Worm (Caenorhabditis elegans) whole organism, young adult: ENCODE measurements around the gene cyp-33C12.
A peak's percentile ranks its signal among the peaks of the same experiment; 100 is the strongest.

Source experiments
- B0019.2 ChIP-seq: fragments of 200-800 bp; sonication (Bioruptor generic); conservative IDR thresholded peaks from 2 replicates; pipeline ENCODE4 v1.3.6; 2022; ENCODE audit warnings: missing genetic modification reagents, missing genetic modification characterization, missing compliant biosample characterization
- B0035.1 ChIP-seq: sonication (generic microtip); optimal IDR thresholded peaks from 2 replicates; lab custom pipeline; 2016; ENCODE audit warnings: missing genetic modification characterization, mild to moderate bottlenecking, missing compliant biosample characterization, missing genotype, missing genetic modification reagents
- C06A6.2 ChIP-seq: fragments of 200-800 bp; sonication (Bioruptor generic); conservative IDR thresholded peaks from 2 replicates; pipeline ENCODE4 v1.3.6; 2022; ENCODE audit warnings: missing genetic modification characterization, missing compliant biosample characterization
- F37B4.10 ChIP-seq: fragments of 200-800 bp; sonication (Bioruptor generic); IDR thresholded peaks from 2 replicates; pipeline ENCODE4 v1.3.6; 2022; ENCODE audit warnings: missing genetic modification characterization, missing compliant biosample characterization
- F49E8.2 ChIP-seq: sonication (generic microtip); optimal IDR thresholded peaks from 3 replicates; lab custom pipeline; 2017; ENCODE audit warnings: missing genetic modification characterization, mild to moderate bottlenecking, missing compliant biosample characterization, antibody characterized with exemption, moderate library complexity; ENCODE audit not compliant: insufficient read depth
- ZK185.1 ChIP-seq: sonication (generic microtip); optimal IDR thresholded peaks from 2 replicates; lab custom pipeline; 2016; ENCODE audit warnings: mild to moderate bottlenecking, missing genetic modification characterization, missing compliant biosample characterization; ENCODE audit not compliant: poor library complexity, severe bottlenecking
- ama-1 ChIP-seq, 3 experiments: fragments of 150-350 bp in 1 of 3; sonication (generic microtip) in 2 of 3; optimal IDR thresholded peaks; 2 replicates each; lab custom pipeline; 2014 to 2018; ENCODE audit warnings: missing biosample characterization in 2 of 3, missing genetic modification characterization in 2 of 3, missing genetic modification reagents in 2 of 3
- athp-1 ChIP-seq: sonication (generic microtip); optimal IDR thresholded peaks from 2 replicates; lab custom pipeline; 2017; ENCODE audit warnings: mild to moderate bottlenecking, missing genetic modification characterization, missing compliant biosample characterization
- bed-1 ChIP-seq: fragments of 200-800 bp; sonication (Bioruptor generic); IDR thresholded peaks from 2 replicates; pipeline ENCODE4 v1.3.6; 2022; ENCODE audit warnings: missing genetic modification reagents, missing genetic modification characterization, missing compliant biosample characterization
- bed-2 ChIP-seq: fragments of 200-800 bp; sonication (Bioruptor generic); IDR thresholded peaks from 2 replicates; pipeline ENCODE4 v1.3.6; 2022; ENCODE audit warnings: missing genetic modification reagents, missing genetic modification characterization, missing compliant biosample characterization
- ceh-40 ChIP-seq: fragments of 200-800 bp; sonication (Bioruptor generic); IDR thresholded peaks from 2 replicates; pipeline ENCODE4 v1.3.6; 2022; ENCODE audit warnings: missing genetic modification characterization, missing compliant biosample characterization
- chd-7 ChIP-seq: sonication (generic microtip); optimal IDR thresholded peaks from 2 replicates; lab custom pipeline; 2016; ENCODE audit warnings: mild to moderate bottlenecking, missing genetic modification characterization, moderate library complexity, missing compliant biosample characterization
- die-1 ChIP-seq: sonication (generic microtip); optimal IDR thresholded peaks from 2 replicates; lab custom pipeline; 2016; ENCODE audit warnings: missing genotype, mild to moderate bottlenecking, missing genetic modification characterization, missing compliant biosample characterization
- egl-44 ChIP-seq: fragments of 200-800 bp; sonication (Bioruptor generic); IDR thresholded peaks from 2 replicates; pipeline ENCODE4 v1.3.6; 2022; ENCODE audit warnings: missing genetic modification reagents, missing genetic modification characterization, missing compliant biosample characterization
- ets-4 ChIP-seq: fragments of 200-800 bp; sonication (Bioruptor generic); optimal IDR thresholded peaks from 2 replicates; lab custom pipeline; 2018; ENCODE audit warnings: mild to moderate bottlenecking, missing genetic modification characterization, missing compliant biosample characterization
- hmg-1.2 ChIP-seq: fragments of 200-800 bp; sonication (Bioruptor generic); IDR thresholded peaks from 2 replicates; pipeline ENCODE4 v1.3.6; 2022; ENCODE audit warnings: missing genetic modification reagents, missing genetic modification characterization, missing compliant biosample characterization
- hsf-1 ChIP-seq: fragments of 200-800 bp; sonication (Bioruptor generic); IDR thresholded peaks from 2 replicates; pipeline ENCODE4 v1.3.6; 2022; ENCODE audit warnings: missing genetic modification reagents, missing genetic modification characterization, missing compliant biosample characterization
- lin-40 ChIP-seq: sonication (generic microtip); optimal IDR thresholded peaks from 2 replicates; lab custom pipeline; 2016; ENCODE audit warnings: missing genetic modification characterization, mild to moderate bottlenecking, missing compliant biosample characterization, missing genotype, missing genetic modification reagents
- madf-6 ChIP-seq: fragments of 200-800 bp; sonication (Bioruptor generic); IDR thresholded peaks from 2 replicates; pipeline ENCODE4 v1.3.6; 2022; ENCODE audit warnings: missing genetic modification reagents, missing genetic modification characterization, missing compliant biosample characterization
- mel-28 ChIP-seq: sonication (generic microtip); optimal IDR thresholded peaks from 2 replicates; lab custom pipeline; 2016; ENCODE audit warnings: borderline replicate concordance, mild to moderate bottlenecking, missing genetic modification characterization, missing compliant biosample characterization
- nfya-1 ChIP-seq: sonication (generic microtip); optimal IDR thresholded peaks from 2 replicates; lab custom pipeline; 2017; ENCODE audit warnings: antibody characterized with exemption, missing compliant biosample characterization, missing genetic modification characterization, borderline replicate concordance; ENCODE audit not compliant: insufficient read depth
- nfyb-1 ChIP-seq: fragments of 200-800 bp; sonication (Bioruptor generic); IDR thresholded peaks from 2 replicates; pipeline ENCODE4 v1.3.6; 2022; ENCODE audit warnings: missing genetic modification reagents, missing genetic modification characterization, missing compliant biosample characterization
- nhr-80 ChIP-seq: sonication (generic microtip); optimal IDR thresholded peaks from 2 replicates; lab custom pipeline; 2016; ENCODE audit warnings: missing genetic modification characterization, missing compliant biosample characterization
- pbrm-1 ChIP-seq: fragments of 200-800 bp; sonication (Bioruptor generic); IDR thresholded peaks from 2 replicates; pipeline ENCODE4 v1.3.6; 2022; ENCODE audit warnings: missing genetic modification reagents, missing genetic modification characterization, missing compliant biosample characterization
- repo-1 ChIP-seq: sonication (generic microtip); optimal IDR thresholded peaks from 2 replicates; lab custom pipeline; 2017; ENCODE audit warnings: mild to moderate bottlenecking, missing genetic modification characterization, missing compliant biosample characterization
- snpc-1.1 ChIP-seq: sonication (generic microtip); optimal IDR thresholded peaks from 2 replicates; lab custom pipeline; 2017; ENCODE audit warnings: missing genetic modification characterization, mild to moderate bottlenecking, missing compliant biosample characterization, antibody characterized with exemption, moderate library complexity, missing genotype, missing genetic modification reagents; ENCODE audit not compliant: insufficient read depth
- snpc-4 ChIP-seq, 5 experiments: fragments of 150-350 bp in 1 of 5; sonication (generic microtip) in 4 of 5; optimal IDR thresholded peaks; 2 replicates each; lab custom pipeline; 2014 to 2018; ENCODE audit warnings: missing genetic modification characterization in 5 of 5, missing biosample characterization in 3 of 5, antibody characterized with exemption in 2 of 5, mild to moderate bottlenecking in 2 of 5, missing compliant biosample characterization in 2 of 5, missing genotype in 2 of 5, moderate library complexity in 2 of 5, missing genetic modification reagents in 1 of 5
- tbx-9 ChIP-seq: sonication (generic microtip); optimal IDR thresholded peaks from 2 replicates; lab custom pipeline; 2016; ENCODE audit warnings: borderline replicate concordance, missing genetic modification characterization, inconsistent platforms, missing compliant biosample characterization
- zfh-2 ChIP-seq: fragments of 200-800 bp; sonication (Bioruptor generic); conservative IDR thresholded peaks from 2 replicates; pipeline ENCODE4 v1.3.6; 2022; ENCODE audit warnings: missing genetic modification reagents, missing genetic modification characterization, missing compliant biosample characterization
- ztf-25 ChIP-seq: fragments of 200-800 bp; sonication (Bioruptor generic); IDR thresholded peaks from 2 replicates; pipeline ENCODE4 v1.3.6; 2022; ENCODE audit warnings: missing genetic modification reagents, missing genetic modification characterization, missing compliant biosample characterization

The cyp-33C12 gene

ce11 chrV:2206181-2206580, 2.0 kb upstream of the cyp-33C12 start, which contains the start of gene srt-40:
TSS of gene srt-40 (minus strand) at chrV:2206281.
- TF ChIP-seq repo-1 (tag; lab: Kevin White, UChicago) (no peak), tbx-9 (no peak), C06A6.2 (GFP tag; lab: Robert Waterston, UW) (no peak), madf-6 (GFP tag; lab: Robert Waterston, UW) (no peak), ZK185.1 (no peak), chd-7 (tag; lab: Kevin White, UChicago) (no peak), hsf-1 (no peak), ztf-25 (no peak)

- TF ChIP-seq ets-4 (GFP tag; lab: Kevin White, UChicago) (no peak), nfya-1 (tag; lab: Kevin White, UChicago) (no peak), B0019.2 (GFP tag; lab: Robert Waterston, UW) (no peak), ama-1 (optimal IDR thresholded peaks at IDR 0.05; lab: Kevin White, UChicago) (no peak), ama-1 (GFP tag; optimal IDR thresholded peaks at IDR 0.05; lab: Kevin White, UChicago) (no peak), nhr-80 (tag; lab: Kevin White, UChicago) (peak; percentile 24)
Measured at ce11 chrV:2201240-2201639, 3.0 kb downstream of the cyp-33C12 start, which contains the start of gene cyp-32B1. TSS of gene cyp-32B1 (minus strand) at chrV:2201415.

DNA sequence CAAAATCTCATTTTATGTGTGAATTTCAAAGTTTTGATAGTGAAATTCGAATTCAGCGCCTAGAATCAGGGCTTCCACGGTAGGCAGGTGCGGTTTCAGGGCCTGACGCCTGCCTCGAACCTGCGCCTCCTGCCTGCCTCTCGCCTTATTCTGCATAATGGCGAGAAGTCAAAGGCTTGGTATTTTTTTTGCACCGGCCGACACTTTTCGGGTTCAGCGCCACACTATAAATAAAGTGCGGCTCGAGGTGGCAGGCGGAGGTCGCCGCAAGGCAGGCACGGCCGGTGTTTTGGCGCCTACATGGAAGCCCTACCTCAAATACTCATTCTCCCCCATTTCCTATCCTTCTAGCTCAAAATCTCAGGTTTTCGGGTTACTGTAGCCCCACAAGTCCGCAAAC, 3.8 kb downstream of the cyp-33C12 start:
- no peak for TF ChIP-seq bed-1 (GFP tag; lab: Robert Waterston, UW)
- peak; percentile 63 for TF ChIP-seq zfh-2 (GFP tag; lab: Robert Waterston, UW)
- TF ChIP-seq egl-44 (GFP tag; lab: Robert Waterston, UW) = no peak
- no peak for TF ChIP-seq lin-40 (tag; lab: Kevin White, UChicago)
- no peak for TF ChIP-seq pbrm-1

ce11 chrV:2199594-2199993, 4.6 kb downstream of the cyp-33C12 start:
- TF ChIP-seq snpc-4 (GFP tag; optimal IDR thresholded peaks at IDR 0.05; lab: Kevin White, UChicago) = no peak
- peak in 2 of 4 experiments; percentile 81 to 90 for TF ChIP-seq snpc-4 (tag; optimal IDR thresholded peaks at IDR 0.05; lab: Kevin White, UChicago)
- 0 out of 2 replicates have a peak, but pooled peaks have one; percentile 72 for TF ChIP-seq F37B4.10 (GFP tag; lab: Robert Waterston, UW)
- 0 out of 2 replicates have a peak, but pooled peaks have one; percentile 12 for TF ChIP-seq zfh-2 (GFP tag; lab: Robert Waterston, UW)
- TF ChIP-seq athp-1 (tag; lab: Kevin White, UChicago) = no peak
- 0 out of 2 replicates have a peak, but pooled peaks have one; percentile 39 for TF ChIP-seq nfyb-1 (GFP tag; lab: Robert Waterston, UW)
- peak; percentile 37 for TF ChIP-seq snpc-1.1 (tag; lab: Kevin White, UChicago)

ce11 chrV:2192117-2192516, 12.1 kb downstream of the cyp-33C12 start, which contains the start of gene nhr-13:
TSS of gene nhr-13 (plus strand) at chrV:2192485.
- TF ChIP-seq ceh-40 (GFP tag; lab: Robert Waterston, UW) (no peak), bed-2 (GFP tag; lab: Robert Waterston, UW) (no peak), F49E8.2 (tag; lab: Kevin White, UChicago) (no peak), snpc-4 (GFP tag; optimal IDR thresholded peaks at IDR 0.05; lab: Kevin White, UChicago) (no peak), snpc-4 (tag; optimal IDR thresholded peaks at IDR 0.05; lab: Kevin White, UChicago) (no peak), die-1 (tag; lab: Kevin White, UChicago) (no peak), mel-28 (tag; lab: Kevin White, UChicago) (no peak), nhr-80 (tag; lab: Kevin White, UChicago) (peak; percentile 47), hmg-1.2 (GFP tag; lab: Robert Waterston, UW) (peak; percentile 92), tbx-9 (no peak), B0035.1 (no peak)
